Worm (Caenorhabditis elegans): ENCODE results near the gene fbxb-15.

ce11 chrII:1618948-1619347, 34.3 kb downstream of the fbxb-15 start, which contains the start of gene fbxa-166:
- TF ChIP-seq dmd-4 (tag; optimal IDR thresholded peaks at IDR 0.05; ENCODE audit: borderline replicate concordance) (no peak), tbx-2 (tag; optimal IDR thresholded peaks at IDR 0.05) (no peak), pha-2 (tag; optimal IDR thresholded peaks at IDR 0.05) (no peak), ceh-18 (tag; optimal IDR thresholded peaks at IDR 0.05) (no peak), hlh-30 (tag; optimal IDR thresholded peaks at IDR 0.05; ENCODE audit: insufficient read depth) (no peak), lim-6 (tag; optimal IDR thresholded peaks at IDR 0.05) (no peak), rnt-1 (tag; optimal IDR thresholded peaks at IDR 0.05) (no peak), unc-86 (tag; optimal IDR thresholded peaks at IDR 0.05) (no peak)
